Worm (Caenorhabditis elegans) whole organism, L1 larva: Measurements from ENCODE around the gene drd-50.

ENCODE experiments used
- C04F5.9 ChIP-seq: sonication (generic microtip); optimal IDR thresholded peaks from 2 replicates; lab custom pipeline; 2016; ENCODE audit warnings: missing genetic modification characterization, missing compliant biosample characterization
- C34B4.2 ChIP-seq: sonication (generic microtip); optimal IDR thresholded peaks from 2 replicates; lab custom pipeline; 2017; ENCODE audit warnings: mild to moderate bottlenecking, missing genetic modification characterization, missing compliant biosample characterization
- F16B12.6 ChIP-seq: fragments of 150-350 bp; optimal IDR thresholded peaks from 2 replicates; lab custom pipeline; 2014; ENCODE audit warnings: missing biosample characterization, missing genetic modification characterization
- Y116A8C.19 ChIP-seq: sonication (generic microtip); optimal IDR thresholded peaks from 2 replicates; lab custom pipeline; 2016; ENCODE audit warnings: missing compliant biosample characterization, missing genetic modification characterization, borderline replicate concordance
- aha-1 ChIP-seq: fragments of 150-350 bp; optimal IDR thresholded peaks from 2 replicates; lab custom pipeline; 2014; ENCODE audit warnings: missing biosample characterization, missing genetic modification characterization
- alr-1 ChIP-seq: fragments of 200-800 bp; sonication (Bioruptor generic); optimal IDR thresholded peaks from 2 replicates; lab custom pipeline; 2018; ENCODE audit warnings: borderline replicate concordance, mild to moderate bottlenecking, missing genetic modification characterization, missing compliant biosample characterization
- aly-2 ChIP-seq: fragments of 150-350 bp; optimal IDR thresholded peaks from 2 replicates; lab custom pipeline; 2014; ENCODE audit warnings: missing biosample characterization, missing genetic modification characterization
- ama-1 ChIP-seq: fragments of 150-350 bp; optimal IDR thresholded peaks from 2 replicates; lab custom pipeline; 2014
- blmp-1 ChIP-seq: fragments of 150-350 bp; optimal IDR thresholded peaks from 2 replicates; lab custom pipeline; 2014; ENCODE audit warnings: missing biosample characterization, missing genetic modification characterization
- ceh-82 ChIP-seq, 3 experiments: fragments of 150-350 bp in 1 of 3; sonication (generic microtip) in 2 of 3; optimal IDR thresholded peaks; 2 replicates each; lab custom pipeline; 2014 to 2017; ENCODE audit warnings: missing biosample characterization in 3 of 3, missing genetic modification characterization in 3 of 3
- dpl-1 ChIP-seq, 3 experiments: fragments of 150-350 bp in 2 of 3; sonication (generic microtip) in 1 of 3; optimal IDR thresholded peaks; 2 replicates each; lab custom pipeline; 2014 to 2017; ENCODE audit warnings: missing biosample characterization in 3 of 3, missing genetic modification characterization in 3 of 3, missing genetic modification reagents in 3 of 3
- efl-3 ChIP-seq: fragments of 200-800 bp; sonication (Bioruptor generic); optimal IDR thresholded peaks from 2 replicates; lab custom pipeline; 2018; ENCODE audit warnings: mild to moderate bottlenecking, missing genetic modification characterization, missing compliant biosample characterization
- egl-13 ChIP-seq: sonication (generic microtip); optimal IDR thresholded peaks from 2 replicates; lab custom pipeline; 2016; ENCODE audit warnings: missing genotype, missing genetic modification reagents, missing genetic modification characterization, missing compliant biosample characterization
- elt-2 ChIP-seq: sonication (generic microtip); optimal IDR thresholded peaks from 2 replicates; lab custom pipeline; 2016; ENCODE audit warnings: missing genetic modification characterization, mild to moderate bottlenecking, inconsistent platforms, missing compliant biosample characterization, missing genetic modification reagents
- elt-3 ChIP-seq, 6 experiments: fragments of 150-350 bp in 1 of 6; sonication (generic microtip); optimal IDR thresholded peaks; 2 replicates each; lab custom pipeline; 2017 to 2018; ENCODE audit warnings: missing biosample characterization in 6 of 6, missing genetic modification characterization in 6 of 6, inconsistent platforms in 1 of 6
- fkh-10 ChIP-seq: sonication (generic microtip); optimal IDR thresholded peaks from 2 replicates; lab custom pipeline; 2017; ENCODE audit warnings: missing biosample characterization, missing genetic modification reagents, missing genetic modification characterization
- fkh-8 ChIP-seq: sonication (generic microtip); optimal IDR thresholded peaks from 2 replicates; lab custom pipeline; 2016; ENCODE audit warnings: mild to moderate bottlenecking, missing genetic modification characterization, missing compliant biosample characterization
- fos-1 ChIP-seq: fragments of 150-350 bp; optimal IDR thresholded peaks from 2 replicates; lab custom pipeline; 2014; ENCODE audit warnings: missing biosample characterization, missing genetic modification characterization
- grh-1 ChIP-seq: fragments of 200-800 bp; sonication (Bioruptor generic); IDR thresholded peaks from 2 replicates; pipeline ENCODE4 v1.3.6; 2022; ENCODE audit warnings: missing genetic modification reagents, missing genetic modification characterization, missing compliant biosample characterization
- hlh-17 ChIP-seq: fragments of 200-800 bp; sonication (Bioruptor generic); optimal IDR thresholded peaks from 2 replicates; lab custom pipeline; 2018; ENCODE audit warnings: missing genetic modification characterization, mild to moderate bottlenecking, missing compliant biosample characterization, moderate library complexity, borderline replicate concordance
- hlh-4 ChIP-seq: sonication (generic microtip); optimal IDR thresholded peaks from 2 replicates; lab custom pipeline; 2016; ENCODE audit warnings: mild to moderate bottlenecking, missing genetic modification characterization, missing compliant biosample characterization
- hpl-2 ChIP-seq: fragments of 150-350 bp; optimal IDR thresholded peaks from 2 replicates; lab custom pipeline; 2014; ENCODE audit warnings: missing biosample characterization, missing genetic modification reagents, missing genetic modification characterization
- irx-1 ChIP-seq: sonication (generic microtip); optimal IDR thresholded peaks from 2 replicates; lab custom pipeline; 2016; ENCODE audit warnings: missing genetic modification characterization, missing compliant biosample characterization
- isw-1 ChIP-seq: fragments of 200-800 bp; sonication (Bioruptor generic); IDR thresholded peaks from 2 replicates; pipeline ENCODE4 v1.3.6; 2022; ENCODE audit warnings: missing genetic modification characterization, missing compliant biosample characterization
- lin-13 ChIP-seq: fragments of 150-350 bp; optimal IDR thresholded peaks from 2 replicates; lab custom pipeline; 2014; ENCODE audit warnings: missing biosample characterization, missing genetic modification reagents, missing genetic modification characterization
- lin-14 ChIP-seq: fragments of 200-800 bp; sonication (Bioruptor generic); optimal IDR thresholded peaks from 2 replicates; lab custom pipeline; 2018; ENCODE audit warnings: mild to moderate bottlenecking, missing genetic modification characterization, moderate library complexity, missing compliant biosample characterization
- lir-3 ChIP-seq: sonication (generic microtip); optimal IDR thresholded peaks from 2 replicates; lab custom pipeline; 2016; ENCODE audit warnings: mild to moderate bottlenecking, missing genetic modification characterization, moderate library complexity, missing compliant biosample characterization; ENCODE audit not compliant: poor library complexity
- lsy-2 ChIP-seq, 2 experiments: fragments of 150-350 bp; optimal IDR thresholded peaks; 2 replicates each; lab custom pipeline; 2014; ENCODE audit warnings: missing biosample characterization in 2 of 2, missing genetic modification characterization in 2 of 2
- mef-2 ChIP-seq: fragments of 150-350 bp; optimal IDR thresholded peaks from 2 replicates; lab custom pipeline; 2014; ENCODE audit warnings: missing biosample characterization, missing genetic modification characterization
- nhr-11 ChIP-seq: fragments of 150-350 bp; optimal IDR thresholded peaks from 2 replicates; lab custom pipeline; 2014; ENCODE audit warnings: missing biosample characterization, missing genetic modification characterization
- nhr-12 ChIP-seq: sonication (generic microtip); optimal IDR thresholded peaks from 2 replicates; lab custom pipeline; 2017; ENCODE audit warnings: missing biosample characterization, missing genetic modification characterization
- nhr-77 ChIP-seq: fragments of 150-350 bp; optimal IDR thresholded peaks from 2 replicates; lab custom pipeline; 2014; ENCODE audit warnings: missing biosample characterization, missing genetic modification characterization
- nhr-84 ChIP-seq: sonication (generic microtip); optimal IDR thresholded peaks from 2 replicates; lab custom pipeline; 2017; ENCODE audit warnings: missing biosample characterization, missing genetic modification characterization
- nhr-85 ChIP-seq: sonication (generic microtip); peaks from one replicate; lab custom pipeline; 2016; ENCODE audit warnings: missing genetic modification characterization, inconsistent platforms, missing compliant biosample characterization
- nhr-90 ChIP-seq: sonication (generic microtip); optimal IDR thresholded peaks from 2 replicates; lab custom pipeline; 2016; ENCODE audit warnings: mild to moderate bottlenecking, missing genetic modification characterization, missing compliant biosample characterization; ENCODE audit not compliant: poor library complexity
- pag-3 ChIP-seq: sonication (generic microtip); optimal IDR thresholded peaks from 2 replicates; lab custom pipeline; 2017; ENCODE audit warnings: missing genetic modification characterization, mild to moderate bottlenecking, missing compliant biosample characterization, antibody characterized with exemption, borderline replicate concordance; ENCODE audit not compliant: insufficient read depth
- pax-3 ChIP-seq: fragments of 200-800 bp; sonication (Bioruptor generic); optimal IDR thresholded peaks from 2 replicates; lab custom pipeline; 2018; ENCODE audit warnings: mild to moderate bottlenecking, missing genetic modification characterization, moderate library complexity, missing compliant biosample characterization
- rnt-1 ChIP-seq: sonication (generic microtip); optimal IDR thresholded peaks from 2 replicates; lab custom pipeline; 2016; ENCODE audit warnings: mild to moderate bottlenecking, missing genetic modification characterization, moderate library complexity, missing compliant biosample characterization
- snu-23 ChIP-seq: sonication (generic microtip); optimal IDR thresholded peaks from 2 replicates; lab custom pipeline; 2016; ENCODE audit warnings: missing genetic modification characterization, missing compliant biosample characterization
- sup-37 ChIP-seq: fragments of 200-800 bp; sonication (Bioruptor generic); optimal IDR thresholded peaks from 2 replicates; lab custom pipeline; 2018; ENCODE audit warnings: mild to moderate bottlenecking, missing genetic modification characterization, missing compliant biosample characterization
- tlp-1 ChIP-seq: fragments of 150-350 bp; optimal IDR thresholded peaks from 2 replicates; lab custom pipeline; 2014; ENCODE audit warnings: missing biosample characterization, missing genetic modification characterization
- unc-130 ChIP-seq: fragments of 150-350 bp; optimal IDR thresholded peaks from 2 replicates; lab custom pipeline; 2017; ENCODE audit warnings: missing biosample characterization, missing genetic modification characterization, inconsistent platforms
- unc-30 ChIP-seq: sonication (generic microtip); optimal IDR thresholded peaks from 2 replicates; lab custom pipeline; 2017; ENCODE audit warnings: missing biosample characterization, missing genetic modification characterization
- unc-98 ChIP-seq: fragments of 200-800 bp; sonication (Bioruptor generic); IDR thresholded peaks from 2 replicates; pipeline ENCODE4 v1.3.6; 2022; ENCODE audit warnings: missing genetic modification characterization, missing compliant biosample characterization
- xbp-1 ChIP-seq: sonication (generic microtip); optimal IDR thresholded peaks from 2 replicates; lab custom pipeline; 2016; ENCODE audit warnings: missing genetic modification characterization, missing compliant biosample characterization
- zag-1 ChIP-seq: fragments of 150-350 bp; optimal IDR thresholded peaks from 2 replicates; lab custom pipeline; 2014; ENCODE audit warnings: missing biosample characterization, missing genetic modification characterization
- zip-4 ChIP-seq: fragments of 200-800 bp; sonication (Bioruptor generic); optimal IDR thresholded peaks from 2 replicates; lab custom pipeline; 2018; ENCODE audit warnings: mild to moderate bottlenecking, missing genetic modification characterization, moderate library complexity, missing compliant biosample characterization
- ztf-11 ChIP-seq, 2 experiments: sonication (generic microtip); optimal IDR thresholded peaks; 2 replicates each; lab custom pipeline; 2016 to 2017; ENCODE audit warnings: missing genetic modification characterization in 2 of 2, missing biosample characterization in 1 of 2, missing compliant biosample characterization in 1 of 2
- ztf-4 ChIP-seq: fragments of 150-350 bp; optimal IDR thresholded peaks from 2 replicates; lab custom pipeline; 2014; ENCODE audit warnings: missing biosample characterization, missing genetic modification characterization

Gene drd-50

DNA sequence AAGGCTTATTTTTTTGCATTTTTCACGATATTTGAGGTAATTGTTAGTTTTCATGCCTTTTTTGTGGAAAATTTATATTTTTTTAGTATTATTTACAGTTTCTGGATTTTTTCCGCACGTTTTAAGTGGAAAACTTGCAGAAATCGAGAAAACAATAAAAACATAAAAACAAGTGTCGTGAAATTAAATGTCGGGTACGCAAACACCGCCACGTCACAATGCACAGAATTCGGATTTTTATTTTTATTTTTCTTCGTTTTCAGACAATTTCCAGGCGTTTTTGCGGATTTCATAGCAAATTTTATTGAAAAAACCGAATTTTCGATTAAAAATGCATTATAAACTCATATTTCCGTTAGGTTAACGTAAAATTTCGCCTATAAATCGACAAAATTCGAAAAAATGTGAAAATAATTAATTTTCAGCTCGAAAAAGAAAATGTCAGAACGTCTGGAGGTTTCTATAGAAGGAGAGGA lies 31.7 kb upstream of the drd-50 start, which contains the start of gene C35B1.2 (continued):
- TF ChIP-seq hlh-4 (tag; lab: Kevin White, UChicago) (no peak), lir-3 (tag; lab: Kevin White, UChicago) (no peak), ceh-82 (tag; optimal IDR thresholded peaks at IDR 0.05; lab: Kevin White, UChicago) (no peak), lsy-2 (tag; optimal IDR thresholded peaks at IDR 0.05; lab: Kevin White, UChicago) (peak; percentile 43 to 48), snu-23 (peak; percentile 41), zag-1 (tag; lab: Kevin White, UChicago) (no peak), Y116A8C.19 (tag; lab: Kevin White, UChicago) (no peak), zip-4 (GFP tag; lab: Kevin White, UChicago) (no peak), hlh-17 (GFP tag; lab: Kevin White, UChicago) (no peak), unc-30 (no peak), unc-130 (tag; lab: Kevin White, UChicago) (no peak), ztf-11 (tag; optimal IDR thresholded peaks at IDR 0.05; lab: Kevin White, UChicago) (no peak), irx-1 (tag; lab: Kevin White, UChicago) (no peak), fos-1 (no peak), C04F5.9 (no peak), nhr-12 (tag; lab: Kevin White, UChicago) (no peak), F16B12.6 (tag; lab: Kevin White, UChicago) (peak; percentile 86), fkh-10 (no peak), pag-3 (tag; lab: Kevin White, UChicago) (no peak), lin-14 (GFP tag; lab: Kevin White, UChicago) (no peak), nhr-11 (no peak), xbp-1 (tag; lab: Kevin White, UChicago) (peak; percentile 29), dpl-1 (GFP tag; optimal IDR thresholded peaks at IDR 0.05; lab: Kevin White, UChicago) (peak; percentile 2 to 57 (median 54)), nhr-90 (no peak), C34B4.2 (tag; lab: Kevin White, UChicago) (no peak), ama-1 (lab: Kevin White, UChicago) (no peak), hpl-2 (GFP tag; lab: Kevin White, UChicago) (no peak), mef-2 (tag; lab: Kevin White, UChicago) (no peak), aha-1 (tag; lab: Kevin White, UChicago) (no peak), ztf-4 (tag; lab: Kevin White, UChicago) (no peak)

DNA sequence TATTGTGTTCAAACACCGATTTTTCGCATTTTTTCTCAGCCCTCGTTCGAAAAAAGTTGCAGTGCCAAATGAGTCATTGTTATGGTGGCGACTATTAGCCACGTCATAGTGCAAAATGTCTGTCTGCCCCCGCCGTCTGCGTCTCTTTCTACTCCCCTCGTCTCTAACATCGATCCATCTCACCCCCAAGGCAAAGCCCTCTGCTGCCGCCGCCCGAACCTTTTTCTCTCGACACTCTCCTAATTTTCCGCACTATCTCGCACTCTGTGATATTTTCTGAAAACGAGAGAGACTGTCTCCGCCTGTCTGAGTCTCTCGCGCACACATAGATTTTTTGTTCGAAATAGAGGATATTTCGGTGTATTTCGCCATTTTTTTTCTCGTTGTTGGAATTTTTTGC lies 24.4 kb upstream of the drd-50 start:
- no peak for TF ChIP-seq zip-4 (GFP tag; lab: Kevin White, UChicago)
- no peak for TF ChIP-seq Y116A8C.19 (tag; lab: Kevin White, UChicago)
- no peak for TF ChIP-seq nhr-12 (tag; lab: Kevin White, UChicago)
- peak; percentile 24 for TF ChIP-seq elt-2 (tag; lab: Kevin White, UChicago)
- no peak for TF ChIP-seq tlp-1 (tag; lab: Kevin White, UChicago)
- TF ChIP-seq nhr-77, result peak; percentile 3
- TF ChIP-seq blmp-1 (tag; lab: Kevin White, UChicago), result no peak
- peak; percentile 81 for TF ChIP-seq xbp-1 (tag; lab: Kevin White, UChicago)
- peak; percentile 78 for TF ChIP-seq egl-13 (tag; lab: Kevin White, UChicago)
- peak; percentile 17 for TF ChIP-seq C04F5.9
- TF ChIP-seq F16B12.6 (tag; lab: Kevin White, UChicago), result peak; percentile 46
- TF ChIP-seq nhr-84 (tag; lab: Kevin White, UChicago), result no peak
- TF ChIP-seq nhr-85 (tag; lab: Kevin White, UChicago), result peak; percentile 90
- TF ChIP-seq efl-3, result no peak
- no peak for TF ChIP-seq alr-1 (tag; lab: Kevin White, UChicago)
- TF ChIP-seq ceh-82 (tag; optimal IDR thresholded peaks at IDR 0.05; lab: Kevin White, UChicago), result peak; percentile 39 to 69 (median 67)
- TF ChIP-seq C34B4.2 (tag; lab: Kevin White, UChicago), result no peak
- no peak for TF ChIP-seq unc-98
- peak; percentile 60; the same call in 1 of the 2 replicates for TF ChIP-seq grh-1 (GFP tag; lab: Robert Waterston, UW)
- TF ChIP-seq lin-14 (GFP tag; lab: Kevin White, UChicago), result peak; percentile 96
- TF ChIP-seq aly-2, result peak; percentile 19
- no peak for TF ChIP-seq unc-30
- peak; percentile 32 for TF ChIP-seq lin-13 (GFP tag; lab: Kevin White, UChicago)
- peak; percentile 71 for TF ChIP-seq isw-1 (GFP tag; lab: Robert Waterston, UW)
- TF ChIP-seq ztf-11 (tag; optimal IDR thresholded peaks at IDR 0.05; lab: Kevin White, UChicago), result peak in 1 of 2 experiments; percentile 45
- peak; percentile 74 for TF ChIP-seq fkh-8 (tag; lab: Kevin White, UChicago)
- TF ChIP-seq pax-3 (tag; lab: Kevin White, UChicago), result peak; percentile 53
- TF ChIP-seq dpl-1 (GFP tag; optimal IDR thresholded peaks at IDR 0.05; lab: Kevin White, UChicago), result peak; percentile 21 to 58 (median 55)
- peak; percentile 80 for TF ChIP-seq rnt-1 (tag; lab: Kevin White, UChicago)
- peak in 2 of 6 experiments; percentile 19 to 36 for TF ChIP-seq elt-3 (tag; optimal IDR thresholded peaks at IDR 0.05; lab: Kevin White, UChicago)
- no peak for TF ChIP-seq sup-37 (GFP tag; lab: Kevin White, UChicago)
